Fruit fly (Drosophila melanogaster) whole organism, embryonic: ENCODE data around the gene CG15286.

Experiments used
- D19A ChIP-seq: fragments of 200-800 bp; optimal IDR thresholded peaks from 3 replicates; lab custom pipeline; 2019; ENCODE audit warnings: missing biosample characterization, mild to moderate bottlenecking, missing genetic modification characterization, moderate library complexity
- bowl ChIP-seq: fragments of 200-800 bp; sonication (Bioruptor generic); IDR thresholded peaks from 2 replicates; pipeline ENCODE4 v1.3.6; 2022; ENCODE audit warnings: missing biosample characterization, missing genetic modification characterization
- dmrt11E ChIP-seq: fragments of 200-800 bp; sonication (Bioruptor generic); optimal IDR thresholded peaks from 3 replicates; lab custom pipeline; 2018; ENCODE audit warnings: missing biosample characterization, mild to moderate bottlenecking, missing genetic modification characterization, moderate library complexity
- nerfin-2 ChIP-seq: fragments of 200-800 bp; sonication (Bioruptor generic); IDR thresholded peaks from 2 replicates; pipeline ENCODE4 v1.3.6; 2022; ENCODE audit warnings: missing biosample characterization, missing genetic modification characterization; ENCODE audit not compliant: partially characterized antibody
- pan ChIP-seq, 4 experiments: fragments of >200 bp in 3 of 4; fragments of 200-800 bp in 1 of 4; sonication (Bioruptor generic) in 1 of 4; optimal IDR thresholded peaks in 3 of 4; IDR thresholded peaks in 1 of 4; 2 replicates each; pipeline versions ENCODE4 v1.3.6 to Lab custom; 2017 to 2022; ENCODE audit warnings: missing biosample characterization in 2 of 4, missing genetic modification characterization in 2 of 4, mixed read lengths in 1 of 4
- seq ChIP-seq: fragments of 200-800 bp; sonication (Bioruptor generic); IDR thresholded peaks from 2 replicates; pipeline ENCODE4 v1.3.6; 2022; ENCODE audit warnings: missing biosample characterization, missing genetic modification characterization

CG15286 gene

dm6 chr2L:14388448-14388847 is 50.4 kb downstream of the CG15286 start:
- TF ChIP-seq nerfin-2 (GFP tag; lab: Robert Waterston, UW) (no peak), seq (no peak), dmrt11E (tag; lab: Kevin White, UChicago) (no peak), bowl (GFP tag; lab: Robert Waterston, UW) (no peak), D19A (tag; lab: Kevin White, UChicago) (peak; percentile 16), pan (optimal IDR thresholded peaks at IDR 0.05; lab: Kevin White, UChicago) (no peak), pan (GFP tag; optimal IDR thresholded peaks at IDR 0.05 in 1 of 2, IDR thresholded peaks at IDR 0.05 in 1 of 2) (no peak)
